Fruit fly (Drosophila melanogaster): ENCODE measurements around the gene Epg5.
A peak's percentile ranks its signal among the peaks of the same experiment; 100 is the strongest.

Gene Epg5

dm6 chr3R:18741027-18741843 lies 17.4 kb downstream of the Epg5 start (continued):
- TF ChIP-seq sisA (GFP tag; IDR thresholded peaks at IDR 0.05) = peak; percentile 95
- peak; percentile 42 for TF ChIP-seq luna (GFP tag; optimal IDR thresholded peaks at IDR 0.05)
- TF ChIP-seq kni (GFP tag; optimal IDR thresholded peaks at IDR 0.05) = peak; percentile 88
- TF ChIP-seq kah (GFP tag; optimal IDR thresholded peaks at IDR 0.05) = peak; percentile 88
- TF ChIP-seq ci (GFP tag; IDR thresholded peaks at IDR 0.05) = peak; percentile 97
- no peak for TF ChIP-seq mld (GFP tag; IDR thresholded peaks at IDR 0.05; ENCODE audit: partially characterized antibody)
- peak; percentile 88 for TF ChIP-seq CG16815 (GFP tag; optimal IDR thresholded peaks at IDR 0.05)
- TF ChIP-seq CG1602 (GFP tag; optimal IDR thresholded peaks at IDR 0.05) = peak; percentile 94
- TF ChIP-seq Ets97D (GFP tag; optimal IDR thresholded peaks at IDR 0.05) = peak; percentile 51
- peak; percentile 92 for TF ChIP-seq jigr1 (GFP tag; IDR thresholded peaks at IDR 0.05)
- TF ChIP-seq CG10209 (GFP tag; optimal IDR thresholded peaks at IDR 0.05) = peak; percentile 96
- peak; percentile 96 for TF ChIP-seq CG10979 (tag; optimal IDR thresholded peaks at IDR 0.05)
- TF ChIP-seq croc (GFP tag; conservative IDR thresholded peaks at IDR 0.05) = peak; percentile 92
- TF ChIP-seq Atf6 (GFP tag; IDR thresholded peaks at IDR 0.05) = peak; percentile 98
- TF ChIP-seq Dip3 (GFP tag; optimal IDR thresholded peaks at IDR 0.05) = peak; percentile 90
- peak; percentile 98 for TF ChIP-seq nmo (GFP tag; optimal IDR thresholded peaks at IDR 0.05)
- peak; percentile 92 for TF ChIP-seq twi (tag; optimal IDR thresholded peaks at IDR 0.05)
- TF ChIP-seq CG12236 (GFP tag; optimal IDR thresholded peaks at IDR 0.05) = peak; percentile 58
- TF ChIP-seq CG9876 (GFP tag; optimal IDR thresholded peaks at IDR 0.05) = peak; percentile 51
- no peak for TF ChIP-seq br (optimal IDR thresholded peaks at IDR 0.05)
- TF ChIP-seq dm (GFP tag; optimal IDR thresholded peaks at IDR 0.05) = peak; percentile 68
- TF ChIP-seq CG17359 (tag; optimal IDR thresholded peaks at IDR 0.05) = peak; percentile 98
- peak; percentile 94 for TF ChIP-seq cas (GFP tag; IDR thresholded peaks at IDR 0.05)
- TF ChIP-seq gce (GFP tag; IDR thresholded peaks at IDR 0.05) = peak; percentile 91
- peak; percentile 89 for TF ChIP-seq mam (GFP tag; optimal IDR thresholded peaks at IDR 0.05)
- peak; percentile 96 for TF ChIP-seq unpg (GFP tag; optimal IDR thresholded peaks at IDR 0.05)
- no peak; the same call in 1 of the 2 replicates for TF ChIP-seq CG13287 (GFP tag; IDR thresholded peaks at IDR 0.05; ENCODE audit: partially characterized antibody)
- peak; percentile 98 for TF ChIP-seq CG15269 (tag; optimal IDR thresholded peaks at IDR 0.05)
- TF ChIP-seq CG12155 (GFP tag; optimal IDR thresholded peaks at IDR 0.05) = peak; percentile 94
- TF ChIP-seq CG31441 (GFP tag; IDR thresholded peaks at IDR 0.05) = peak; percentile 97
- TF ChIP-seq Lpt (GFP tag; optimal IDR thresholded peaks at IDR 0.05) = no peak
- no peak for TF ChIP-seq h (optimal IDR thresholded peaks at IDR 0.05)
- TF ChIP-seq CG43689 (GFP tag; IDR thresholded peaks at IDR 0.05) = peak; percentile 94
- TF ChIP-seq Pdp1 (GFP tag; optimal IDR thresholded peaks at IDR 0.05) = peak; percentile 64 to 89
- TF ChIP-seq repo (GFP tag; optimal IDR thresholded peaks at IDR 0.05) = peak; percentile 83
- TF ChIP-seq CG3065 (GFP tag; optimal IDR thresholded peaks at IDR 0.05) = peak; percentile 80
- peak; percentile 93 for TF ChIP-seq Taf1 (GFP tag; IDR thresholded peaks at IDR 0.05)
- peak; percentile 94 for TF ChIP-seq CG12219 (GFP tag; optimal IDR thresholded peaks at IDR 0.05)
- TF ChIP-seq H15 (GFP tag; IDR thresholded peaks at IDR 0.05) = peak; percentile 97
- no peak for TF ChIP-seq Opbp (GFP tag; IDR thresholded peaks at IDR 0.05; ENCODE audit: partially characterized antibody)
- peak; percentile 64 for TF ChIP-seq CTCF (GFP tag; optimal IDR thresholded peaks at IDR 0.05)
- peak; percentile 97 for TF ChIP-seq CG17361 (GFP tag; IDR thresholded peaks at IDR 0.05)
- peak; percentile 86 for TF ChIP-seq Antp (GFP tag; optimal IDR thresholded peaks at IDR 0.05)
- TF ChIP-seq Rx (GFP tag; IDR thresholded peaks at IDR 0.05) = peak; percentile 90
- peak; percentile 36 for TF ChIP-seq CG9797 (GFP tag; optimal IDR thresholded peaks at IDR 0.05)
- peak; percentile 94 for TF ChIP-seq H2.0 (GFP tag; IDR thresholded peaks at IDR 0.05)
- peak; percentile 81 for TF ChIP-seq CG10321 (GFP tag; IDR thresholded peaks at IDR 0.05)
- TF ChIP-seq CG12299 (tag; optimal IDR thresholded peaks at IDR 0.05) = peak; percentile 93
- peak; percentile 88 for TF ChIP-seq Mad (GFP tag; optimal IDR thresholded peaks at IDR 0.05)
- TF ChIP-seq lov (optimal IDR thresholded peaks at IDR 0.05) = no peak
- peak; percentile 93 for TF ChIP-seq lov (GFP tag; IDR thresholded peaks at IDR 0.05)

Measured in whole organism, embryonic.